Fruit fly (Drosophila melanogaster): ENCODE measurements around the gene miple1.
A peak's percentile ranks its signal among the peaks of the same experiment; 100 is the strongest.

- no peak for TF ChIP-seq CG10348 (GFP tag; IDR thresholded peaks at IDR 0.05)
- peak; percentile 62; the same call in 2 of the 3 replicates for TF ChIP-seq fd96Ca (GFP tag; IDR thresholded peaks at IDR 0.05)
- TF ChIP-seq CG17806 (tag; optimal IDR thresholded peaks at IDR 0.05): peak; percentile 22
- no peak for TF ChIP-seq Pif1B (GFP tag; optimal IDR thresholded peaks at IDR 0.05)
- TF ChIP-seq CG12605 (GFP tag; IDR thresholded peaks at IDR 0.05): no peak
- TF ChIP-seq D1 (tag; optimal IDR thresholded peaks at IDR 0.05): no peak
- peak; percentile 55 for TF ChIP-seq EcR (GFP tag; optimal IDR thresholded peaks at IDR 0.05)
- TF ChIP-seq CG34367 (tag; optimal IDR thresholded peaks at IDR 0.05): no peak
- TF ChIP-seq CG15710 (tag; optimal IDR thresholded peaks at IDR 0.05): peak; percentile 22
- no peak for TF ChIP-seq Pif1A (GFP tag; optimal IDR thresholded peaks at IDR 0.05)
- no peak for TF ChIP-seq CG13204 (GFP tag; optimal IDR thresholded peaks at IDR 0.05)
- no peak for TF ChIP-seq CG8159 (tag; optimal IDR thresholded peaks at IDR 0.05)
Observed at dm6 chr3L:257618-258475, 9.3 kb upstream of the miple1 start, which contains the start of the genes DIP2 and wac.

All from whole organism, pupa.